Fruit fly (Drosophila melanogaster) whole organism, embryonic: Measurements from ENCODE around the gene mld.

ENCODE experiments used
- Ada2b ChIP-seq: fragments of 200-800 bp; sonication (Bioruptor generic); IDR thresholded peaks from 2 replicates; pipeline ENCODE4 v1.3.6; 2022; ENCODE audit warnings: missing biosample characterization, missing genetic modification characterization
- Atf3 ChIP-seq: fragments of 200-800 bp; sonication (Bioruptor generic); optimal IDR thresholded peaks from 3 replicates; lab custom pipeline; 2016; ENCODE audit warnings: missing biosample characterization, missing genetic modification characterization
- Blimp-1 ChIP-seq: fragments of 200-800 bp; sonication (Bioruptor generic); optimal IDR thresholded peaks from 3 replicates; lab custom pipeline; 2018; ENCODE audit warnings: missing biosample characterization, missing genetic modification characterization, mild to moderate bottlenecking, moderate library complexity, missing genetic modification reagents
- CG14050 ChIP-seq: fragments of 200-800 bp; sonication (Bioruptor generic); IDR thresholded peaks from 3 replicates; pipeline ENCODE4 v1.3.6; 2022; ENCODE audit warnings: missing biosample characterization, missing genetic modification characterization
- CG14860 ChIP-seq: fragments of 200-800 bp; sonication (Bioruptor generic); IDR thresholded peaks from 3 replicates; pipeline ENCODE4 v1.3.6; 2022; ENCODE audit warnings: missing biosample characterization, missing genetic modification characterization; ENCODE audit not compliant: partially characterized antibody
- CG16779 ChIP-seq: fragments of 200-800 bp; sonication (Bioruptor generic); IDR thresholded peaks from 2 replicates; pipeline ENCODE4 v1.3.6; 2022; ENCODE audit warnings: missing biosample characterization, missing genetic modification characterization
- CG16813 ChIP-seq: fragments of 200-800 bp; sonication (Bioruptor generic); IDR thresholded peaks from 3 replicates; pipeline ENCODE4 v1.3.6; 2022; ENCODE audit warnings: missing biosample characterization, missing genetic modification characterization; ENCODE audit not compliant: partially characterized antibody
- CG17186 ChIP-seq: fragments of 200-800 bp; sonication (Bioruptor generic); optimal IDR thresholded peaks from 3 replicates; lab custom pipeline; 2017; ENCODE audit warnings: missing biosample characterization, missing genetic modification reagents, missing genetic modification characterization
- CG17359 ChIP-seq: fragments of 200-800 bp; sonication (Bioruptor generic); optimal IDR thresholded peaks from 3 replicates; lab custom pipeline; 2018; ENCODE audit warnings: missing biosample characterization, mild to moderate bottlenecking, missing genetic modification characterization, moderate library complexity
- CG17568 ChIP-seq: fragments of 200-800 bp; sonication (Bioruptor generic); optimal IDR thresholded peaks from 2 replicates; lab custom pipeline; 2018; ENCODE audit warnings: missing biosample characterization, mild to moderate bottlenecking, missing genetic modification characterization, moderate library complexity
- CG2129 ChIP-seq: fragments of 200-800 bp; sonication (Bioruptor generic); IDR thresholded peaks from 2 replicates; pipeline ENCODE4 v1.3.6; 2022; ENCODE audit warnings: missing biosample characterization, missing genetic modification characterization; ENCODE audit not compliant: partially characterized antibody
- CG2199 ChIP-seq: fragments of 200-800 bp; sonication (Bioruptor generic); IDR thresholded peaks from 3 replicates; pipeline ENCODE4 v1.3.6; 2022; ENCODE audit warnings: missing biosample characterization, missing genetic modification characterization
- CG2202 ChIP-seq: fragments of 200-800 bp; sonication (Bioruptor generic); optimal IDR thresholded peaks from 2 replicates; lab custom pipeline; 2018; ENCODE audit warnings: missing biosample characterization, mild to moderate bottlenecking, missing genetic modification characterization
- CG3163 ChIP-seq: fragments of 200-800 bp; sonication (Bioruptor generic); optimal IDR thresholded peaks from 3 replicates; lab custom pipeline; 2016; ENCODE audit warnings: missing biosample characterization, missing genetic modification characterization
- CG3847 ChIP-seq: fragments of 200-800 bp; sonication (Bioruptor generic); IDR thresholded peaks from 2 replicates; pipeline ENCODE4 v1.3.6; 2022; ENCODE audit warnings: missing biosample characterization, missing genetic modification characterization
- CG7963 ChIP-seq: fragments of 200-800 bp; sonication (Bioruptor generic); IDR thresholded peaks from 3 replicates; pipeline ENCODE4 v1.3.6; 2022; ENCODE audit warnings: missing biosample characterization, missing genetic modification characterization; ENCODE audit not compliant: partially characterized antibody
- CG8388 ChIP-seq: fragments of 200-800 bp; sonication (Bioruptor generic); optimal IDR thresholded peaks from 2 replicates; lab custom pipeline; 2019; ENCODE audit warnings: missing biosample characterization, mild to moderate bottlenecking, missing genetic modification characterization, moderate library complexity
- CG8924 ChIP-seq: fragments of 200-800 bp; optimal IDR thresholded peaks from 3 replicates; lab custom pipeline; 2019; ENCODE audit warnings: missing biosample characterization, mild to moderate bottlenecking, missing genetic modification characterization, moderate library complexity
- CG9932 ChIP-seq: fragments of 200-800 bp; sonication (Bioruptor generic); IDR thresholded peaks from 2 replicates; pipeline ENCODE4 v1.3.6; 2022; ENCODE audit warnings: missing biosample characterization, missing genetic modification characterization
- Dref ChIP-seq: fragments of 200-800 bp; sonication (Bioruptor generic); IDR thresholded peaks from 2 replicates; pipeline ENCODE4 v1.3.6; 2022; ENCODE audit warnings: missing biosample characterization, missing genetic modification characterization
- Fer2 ChIP-seq: fragments of 200-800 bp; sonication (Bioruptor generic); optimal IDR thresholded peaks from 2 replicates; lab custom pipeline; 2018; ENCODE audit warnings: missing biosample characterization, mild to moderate bottlenecking, missing genetic modification characterization, moderate library complexity
- HLH4C ChIP-seq: fragments of 200-800 bp; sonication (Bioruptor generic); IDR thresholded peaks from 3 replicates; pipeline ENCODE4 v1.3.6; 2022; ENCODE audit warnings: missing biosample characterization, missing genetic modification characterization; ENCODE audit not compliant: partially characterized antibody
- HmgD ChIP-seq: fragments of 200-800 bp; sonication (Bioruptor generic); optimal IDR thresholded peaks from 3 replicates; lab custom pipeline; 2016; ENCODE audit warnings: missing biosample characterization, missing genetic modification characterization
- Hr78 ChIP-seq, 2 experiments: fragments of 200-800 bp in 1 of 2; fragments of >200 bp in 1 of 2; sonication (Bioruptor generic) in 1 of 2; optimal IDR thresholded peaks; 2 replicates each; lab custom pipeline; 2017 to 2019; ENCODE audit warnings: missing biosample characterization in 2 of 2, missing genetic modification characterization in 2 of 2, mild to moderate bottlenecking in 1 of 2, moderate library complexity in 1 of 2
- Kr ChIP-seq: fragments of 200-800 bp; sonication (Bioruptor generic); optimal IDR thresholded peaks from 2 replicates; lab custom pipeline; 2017; ENCODE audit warnings: missing biosample characterization, mild to moderate bottlenecking, missing genetic modification characterization
- NfI ChIP-seq: fragments of 200-800 bp; sonication (Bioruptor generic); optimal IDR thresholded peaks from 3 replicates; lab custom pipeline; 2018; ENCODE audit warnings: missing biosample characterization, mild to moderate bottlenecking, missing genetic modification characterization, moderate library complexity
- Opbp ChIP-seq: fragments of 200-800 bp; sonication (Bioruptor generic); IDR thresholded peaks from 3 replicates; pipeline ENCODE4 v1.3.6; 2022; ENCODE audit warnings: missing biosample characterization, missing genetic modification characterization; ENCODE audit not compliant: partially characterized antibody
- Sin3A ChIP-seq: fragments of >200 bp; optimal IDR thresholded peaks from 2 replicates; lab custom pipeline; 2018
- Sry-δ ChIP-seq: fragments of 200-800 bp; sonication (Bioruptor generic); optimal IDR thresholded peaks from 2 replicates; lab custom pipeline; 2016; ENCODE audit warnings: missing biosample characterization, missing genetic modification characterization
- ac ChIP-seq: fragments of 200-800 bp; sonication (Bioruptor generic); optimal IDR thresholded peaks from 3 replicates; lab custom pipeline; 2017; ENCODE audit warnings: missing biosample characterization, mild to moderate bottlenecking, missing genetic modification characterization
- amos ChIP-seq: fragments of 200-800 bp; sonication (Bioruptor generic); IDR thresholded peaks from 2 replicates; pipeline ENCODE4 v1.3.6; 2022; ENCODE audit warnings: missing biosample characterization, missing genetic modification characterization; ENCODE audit not compliant: partially characterized antibody
- aop ChIP-seq: fragments of 200-800 bp; sonication (Bioruptor generic); IDR thresholded peaks from 2 replicates; pipeline ENCODE4 v1.3.6; 2022; ENCODE audit warnings: missing biosample characterization, missing genetic modification characterization
- corto ChIP-seq: fragments of 200-800 bp; sonication (Bioruptor generic); optimal IDR thresholded peaks from 2 replicates; lab custom pipeline; 2016; ENCODE audit warnings: missing biosample characterization, mild to moderate bottlenecking, missing genetic modification characterization, moderate library complexity
- dan ChIP-seq: fragments of 200-800 bp; sonication (Bioruptor generic); IDR thresholded peaks from 2 replicates; pipeline ENCODE4 v1.3.6; 2022; ENCODE audit warnings: missing biosample characterization, missing genetic modification characterization
- disco-r ChIP-seq: fragments of 200-800 bp; sonication (Bioruptor generic); optimal IDR thresholded peaks from 2 replicates; lab custom pipeline; 2016; ENCODE audit warnings: missing biosample characterization, missing genetic modification characterization
- dpn ChIP-seq, 2 experiments: fragments of 200-800 bp; sonication (Bioruptor generic); optimal IDR thresholded peaks; 3 replicates each; lab custom pipeline; 2016; ENCODE audit warnings: missing biosample characterization in 2 of 2, missing genetic modification characterization in 2 of 2
- emc ChIP-seq: fragments of 200-800 bp; sonication (Bioruptor generic); optimal IDR thresholded peaks from 2 replicates; lab custom pipeline; 2016; ENCODE audit warnings: missing biosample characterization, missing genetic modification characterization
- fru ChIP-seq: fragments of >200 bp; optimal IDR thresholded peaks from 2 replicates; lab custom pipeline; 2017
- gce ChIP-seq: fragments of 200-800 bp; sonication (Bioruptor generic); IDR thresholded peaks from 3 replicates; pipeline ENCODE4 v1.3.6; 2022; ENCODE audit warnings: missing biosample characterization, missing genetic modification characterization
- her ChIP-seq: fragments of 200-800 bp; sonication (Bioruptor generic); optimal IDR thresholded peaks from 2 replicates; lab custom pipeline; 2016; ENCODE audit warnings: missing biosample characterization, missing genetic modification characterization
- hth ChIP-seq: fragments of >200 bp; optimal IDR thresholded peaks from 2 replicates; lab custom pipeline; 2017; ENCODE audit warnings: inconsistent platforms
- lilli ChIP-seq: fragments of 200-800 bp; sonication (Bioruptor generic); optimal IDR thresholded peaks from 3 replicates; lab custom pipeline; 2016; ENCODE audit warnings: missing biosample characterization, missing genetic modification characterization
- luna ChIP-seq: fragments of 200-800 bp; sonication (Bioruptor generic); optimal IDR thresholded peaks from 2 replicates; lab custom pipeline; 2016; ENCODE audit warnings: missing biosample characterization, missing genetic modification characterization
- mld ChIP-seq: fragments of 200-800 bp; sonication (Bioruptor generic); IDR thresholded peaks from 3 replicates; pipeline ENCODE4 v1.3.6; 2022; ENCODE audit warnings: missing biosample characterization, missing genetic modification characterization; ENCODE audit not compliant: partially characterized antibody
- pfk ChIP-seq: fragments of 200-800 bp; sonication (Bioruptor generic); optimal IDR thresholded peaks from 2 replicates; lab custom pipeline; 2018; ENCODE audit warnings: missing biosample characterization, mild to moderate bottlenecking, missing genetic modification characterization, moderate library complexity
- sc ChIP-seq, 3 experiments: fragments of >200 bp in 2 of 3; fragments of 200-800 bp in 1 of 3; sonication (Bioruptor generic) in 1 of 3; optimal IDR thresholded peaks; 2 replicates in 2 of 3; 3 replicates in 1 of 3; lab custom pipeline; 2017; ENCODE audit warnings: mild to moderate bottlenecking in 1 of 3, missing biosample characterization in 1 of 3, missing genetic modification characterization in 1 of 3, missing genetic modification reagents in 1 of 3
- sens-2 ChIP-seq: fragments of 200-800 bp; sonication (Bioruptor generic); IDR thresholded peaks from 2 replicates; pipeline ENCODE4 v1.3.6; 2022; ENCODE audit warnings: missing biosample characterization, missing genetic modification characterization
- trh ChIP-seq: fragments of 200-800 bp; sonication (Bioruptor generic); optimal IDR thresholded peaks from 2 replicates; lab custom pipeline; 2016; ENCODE audit warnings: missing biosample characterization, missing genetic modification characterization
- unc-4 ChIP-seq: fragments of 200-800 bp; sonication (Bioruptor generic); IDR thresholded peaks from 2 replicates; pipeline ENCODE4 v1.3.6; 2022; ENCODE audit warnings: missing biosample characterization, missing genetic modification characterization; ENCODE audit not compliant: partially characterized antibody
- vnd ChIP-seq: fragments of 200-800 bp; sonication (Bioruptor generic); IDR thresholded peaks from 3 replicates; pipeline ENCODE4 v1.3.6; 2022; ENCODE audit warnings: missing biosample characterization, missing genetic modification characterization; ENCODE audit not compliant: partially characterized antibody
- yki ChIP-seq: fragments of >200 bp; optimal IDR thresholded peaks from 3 replicates; lab custom pipeline; 2018

The mld gene

DNA sequence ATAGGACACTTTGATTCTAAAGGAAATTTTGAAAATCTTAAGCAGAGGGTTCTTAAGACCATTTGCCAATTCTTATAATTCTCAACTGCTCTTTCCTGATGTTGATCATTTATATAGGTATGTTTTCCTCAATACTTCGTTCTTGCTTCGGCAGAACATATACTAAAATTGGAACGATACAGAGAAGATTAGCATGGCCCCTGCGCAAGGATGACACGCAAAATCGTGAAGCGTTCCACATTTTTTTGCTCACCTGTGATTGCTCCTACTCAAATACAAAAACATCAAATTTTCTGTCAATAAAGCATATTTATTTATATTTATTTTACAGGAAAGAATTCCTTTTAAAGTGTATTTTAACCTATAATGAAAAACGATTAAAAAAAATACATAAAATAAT lies 28.9 kb upstream of the mld start (continued):
- TF ChIP-seq amos = peak; percentile 68; the same call in 1 of the 2 replicates
- TF ChIP-seq trh (GFP tag; lab: Kevin White, UChicago) = no peak
- no peak for TF ChIP-seq lilli
- no peak for TF ChIP-seq dpn (GFP tag; optimal IDR thresholded peaks at IDR 0.05; lab: Kevin White, UChicago)
- no peak for TF ChIP-seq CG2202 (tag; lab: Kevin White, UChicago)
- no peak for TF ChIP-seq CG9932 (GFP tag; lab: Robert Waterston, UW)
- TF ChIP-seq CG17186 (GFP tag; lab: Kevin White, UChicago) = no peak
- no peak for TF ChIP-seq Blimp-1 (GFP tag; lab: Kevin White, UChicago)
- TF ChIP-seq CG3847 (GFP tag; lab: Robert Waterston, UW) = no peak
- no peak for TF ChIP-seq CG16779 (GFP tag; lab: Robert Waterston, UW)
- no peak for TF ChIP-seq ac (GFP tag; lab: Kevin White, UChicago)
- TF ChIP-seq CG7963 (GFP tag; lab: Robert Waterston, UW) = peak; percentile 33; the same call in 1 of the 3 replicates
- TF ChIP-seq vnd (GFP tag; lab: Robert Waterston, UW) = peak; percentile 6; the same call in 2 of the 3 replicates
- no peak for TF ChIP-seq Atf3 (GFP tag; lab: Kevin White, UChicago)
- no peak for TF ChIP-seq Sry-δ (GFP tag; lab: Kevin White, UChicago)
- TF ChIP-seq HmgD = no peak
- TF ChIP-seq Hr78 (GFP tag; optimal IDR thresholded peaks at IDR 0.05; lab: Kevin White, UChicago) = no peak
- no peak for TF ChIP-seq hth (lab: Kevin White, UChicago)
- no peak for TF ChIP-seq aop (GFP tag; lab: Robert Waterston, UW)
- TF ChIP-seq CG8924 = no peak
- TF ChIP-seq CG2199 (GFP tag; lab: Robert Waterston, UW) = no peak
- TF ChIP-seq yki = no peak
- TF ChIP-seq CG3163 (GFP tag; lab: Kevin White, UChicago) = no peak
- no peak for TF ChIP-seq Dref (GFP tag; lab: Robert Waterston, UW)
- TF ChIP-seq Opbp (GFP tag; lab: Robert Waterston, UW) = peak; percentile 44; the same call in 2 of the 3 replicates
- no peak for TF ChIP-seq CG17568 (GFP tag; lab: Kevin White, UChicago)
- no peak for TF ChIP-seq pfk
- TF ChIP-seq CG16813 (GFP tag; lab: Robert Waterston, UW) = peak; percentile 11
- TF ChIP-seq HLH4C (GFP tag; lab: Robert Waterston, UW) = peak; percentile 3; the same call in 1 of the 3 replicates
- no peak for TF ChIP-seq Fer2 (tag; lab: Kevin White, UChicago)
- TF ChIP-seq Sin3A (lab: Kevin White, UChicago) = no peak
- TF ChIP-seq CG2129 (GFP tag; lab: Robert Waterston, UW) = no peak
- TF ChIP-seq CG14860 (GFP tag; lab: Robert Waterston, UW) = peak; percentile 47
- no peak for TF ChIP-seq CG17359 (tag; lab: Kevin White, UChicago)
- peak; percentile 92 for TF ChIP-seq mld (GFP tag; lab: Robert Waterston, UW)
- no peak for TF ChIP-seq unc-4
- no peak for TF ChIP-seq CG8388
- TF ChIP-seq CG14050 (GFP tag; lab: Robert Waterston, UW) = no peak

DNA sequence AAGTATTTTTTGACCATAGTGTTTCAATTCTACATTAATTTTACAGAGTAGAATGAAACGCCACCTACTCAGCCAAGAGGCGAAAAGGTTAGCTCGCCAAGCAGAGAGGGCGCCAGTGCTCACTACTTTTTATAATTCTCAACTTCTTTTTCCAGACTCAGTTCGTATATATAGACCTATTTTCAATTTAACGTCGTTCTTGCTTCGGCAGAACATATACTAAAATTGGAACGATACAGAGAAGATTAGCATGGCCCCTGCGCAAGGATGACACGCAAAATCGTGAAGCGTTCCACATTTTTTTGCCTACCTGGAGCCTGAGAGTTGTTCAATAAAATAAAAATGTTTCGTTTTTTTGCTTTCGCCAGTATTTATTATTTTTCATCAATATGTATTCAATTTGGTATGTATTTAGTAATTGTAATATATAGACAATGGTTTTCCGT lies 28.4 kb upstream of the mld start:
- TF ChIP-seq sc (optimal IDR thresholded peaks at IDR 0.05; lab: Kevin White, UChicago) (no peak), sc (GFP tag; optimal IDR thresholded peaks at IDR 0.05; lab: Kevin White, UChicago) (no peak), vnd (GFP tag; lab: Robert Waterston, UW) (peak; percentile 64), corto (no peak), luna (peak; percentile 13), sens-2 (GFP tag; lab: Robert Waterston, UW) (no peak), CG2129 (GFP tag; lab: Robert Waterston, UW) (no peak), CG9932 (GFP tag; lab: Robert Waterston, UW) (no peak), Kr (no peak), fru (lab: Kevin White, UChicago) (no peak), disco-r (GFP tag; lab: Kevin White, UChicago) (no peak), dan (GFP tag; lab: Robert Waterston, UW) (no peak), NfI (GFP tag; lab: Kevin White, UChicago) (peak; percentile 74), her (peak; percentile 18), gce (GFP tag; lab: Robert Waterston, UW) (no peak), emc (GFP tag; lab: Kevin White, UChicago) (no peak), Ada2b (GFP tag; lab: Robert Waterston, UW) (peak; percentile 18; the same call in 1 of the 2 replicates)
